Fruit fly (Drosophila melanogaster) whole organism, adult: ENCODE measurements around the gene nAChRbeta1.

Source experiments
- CG11617 ChIP-seq: fragments of 200-800 bp; sonication (Bioruptor generic); optimal IDR thresholded peaks from 2 replicates; lab custom pipeline; 2017; ENCODE audit warnings: mild to moderate bottlenecking, missing biosample characterization, missing genetic modification reagents, missing genetic modification characterization
- CG12768 ChIP-seq: fragments of 200-800 bp; sonication (Bioruptor generic); optimal IDR thresholded peaks from 2 replicates; lab custom pipeline; 2017; ENCODE audit warnings: missing biosample characterization, missing genetic modification characterization, mild to moderate bottlenecking, moderate library complexity, missing genetic modification reagents
- CG14711 ChIP-seq: fragments of 200-800 bp; sonication (Bioruptor generic); optimal IDR thresholded peaks from 2 replicates; lab custom pipeline; 2018; ENCODE audit warnings: missing biosample characterization, mild to moderate bottlenecking, missing genetic modification characterization, moderate library complexity
- CG1620 ChIP-seq: fragments of 200-800 bp; sonication (Bioruptor generic); optimal IDR thresholded peaks from 2 replicates; lab custom pipeline; 2016; ENCODE audit warnings: missing biosample characterization, missing genetic modification characterization
- CG33017 ChIP-seq: fragments of 200-800 bp; sonication (Bioruptor generic); optimal IDR thresholded peaks from 2 replicates; lab custom pipeline; 2018; ENCODE audit warnings: missing biosample characterization, mild to moderate bottlenecking, missing genetic modification characterization, moderate library complexity
- CG5204 ChIP-seq: fragments of 200-800 bp; sonication (Bioruptor generic); optimal IDR thresholded peaks from 2 replicates; lab custom pipeline; 2016; ENCODE audit warnings: missing biosample characterization, missing genetic modification characterization
- CG7101 ChIP-seq: fragments of 200-800 bp; sonication (Bioruptor generic); optimal IDR thresholded peaks from 2 replicates; lab custom pipeline; 2018; ENCODE audit warnings: missing biosample characterization, mild to moderate bottlenecking, missing genetic modification characterization, moderate library complexity
- Clk ChIP-seq: fragments of 200-800 bp; sonication (Bioruptor generic); optimal IDR thresholded peaks from 2 replicates; lab custom pipeline; 2017; ENCODE audit warnings: missing biosample characterization, missing genetic modification characterization
- Crg-1 ChIP-seq: fragments of 200-800 bp; sonication (Bioruptor generic); optimal IDR thresholded peaks from 2 replicates; lab custom pipeline; 2016; ENCODE audit warnings: missing biosample characterization, missing genetic modification characterization
- Hr96 ChIP-seq: fragments of 200-800 bp; sonication (Bioruptor generic); optimal IDR thresholded peaks from 2 replicates; lab custom pipeline; 2016; ENCODE audit warnings: missing biosample characterization, missing genetic modification characterization
- Mnt ChIP-seq: fragments of 200-800 bp; sonication (Bioruptor generic); optimal IDR thresholded peaks from 2 replicates; lab custom pipeline; 2016; ENCODE audit warnings: missing biosample characterization, mild to moderate bottlenecking, missing genetic modification characterization
- bab1 ChIP-seq: fragments of 200-800 bp; sonication (Bioruptor generic); optimal IDR thresholded peaks from 3 replicates; lab custom pipeline; 2019; ENCODE audit warnings: missing biosample characterization, mild to moderate bottlenecking, missing genetic modification characterization, moderate library complexity
- cic ChIP-seq: fragments of 200-800 bp; sonication (Bioruptor generic); optimal IDR thresholded peaks from 2 replicates; lab custom pipeline; 2017; ENCODE audit warnings: missing biosample characterization, mild to moderate bottlenecking, missing genetic modification characterization, moderate library complexity
- cnc ChIP-seq, 2 experiments: fragments of >200 bp; optimal IDR thresholded peaks; 2 replicates each; lab custom pipeline; 2017
- kay ChIP-seq: fragments of 200-800 bp; sonication (Bioruptor generic); peaks from one replicate; lab custom pipeline; 2016; ENCODE audit warnings: missing biosample characterization, missing genetic modification characterization, borderline replicate concordance
- ovo ChIP-seq: fragments of 200-800 bp; sonication (Bioruptor generic); optimal IDR thresholded peaks from 2 replicates; lab custom pipeline; 2016; ENCODE audit warnings: missing biosample characterization, missing genetic modification characterization
- pad ChIP-seq: fragments of 200-800 bp; sonication (Bioruptor generic); optimal IDR thresholded peaks from 3 replicates; lab custom pipeline; 2017; ENCODE audit warnings: missing biosample characterization, missing genetic modification characterization, mild to moderate bottlenecking, moderate library complexity, missing genetic modification reagents
- tj ChIP-seq: fragments of 200-800 bp; sonication (Bioruptor generic); optimal IDR thresholded peaks from 3 replicates; lab custom pipeline; 2017; ENCODE audit warnings: missing biosample characterization, mild to moderate bottlenecking, missing genetic modification characterization, moderate library complexity
- toe ChIP-seq: fragments of 200-800 bp; sonication (Bioruptor generic); optimal IDR thresholded peaks from 2 replicates; lab custom pipeline; 2016; ENCODE audit warnings: missing biosample characterization, missing genetic modification characterization

nAChRbeta1 gene

dm6 chr3L:4482509-4482908 lies 53.4 kb downstream of the nAChRbeta1 start, which contains the start of gene CG11350:
Gene CG11350, plus strand, starts transcription at chr3L:4482809.
- TF ChIP-seq CG7101 (tag; lab: Kevin White, UChicago): no peak
- TF ChIP-seq CG12768 (GFP tag; lab: Kevin White, UChicago): no peak
- no peak for TF ChIP-seq Hr96
- no peak for TF ChIP-seq CG14711 (tag; lab: Kevin White, UChicago)
- no peak for TF ChIP-seq Mnt (GFP tag; lab: Kevin White, UChicago)
- TF ChIP-seq pad: no peak
- TF ChIP-seq ovo (GFP tag; lab: Kevin White, UChicago): no peak
- no peak for TF ChIP-seq Crg-1 (GFP tag; lab: Kevin White, UChicago)
- no peak for TF ChIP-seq CG11617 (GFP tag; lab: Kevin White, UChicago)
- TF ChIP-seq tj (GFP tag; lab: Kevin White, UChicago): no peak
- no peak for TF ChIP-seq cnc (optimal IDR thresholded peaks at IDR 0.05; lab: Kevin White, UChicago)

- no peak for TF ChIP-seq Crg-1 (GFP tag; lab: Kevin White, UChicago)
- TF ChIP-seq Clk (GFP tag; lab: Kevin White, UChicago): no peak
- no peak for TF ChIP-seq cnc (optimal IDR thresholded peaks at IDR 0.05; lab: Kevin White, UChicago)
- no peak for TF ChIP-seq CG11617 (GFP tag; lab: Kevin White, UChicago)
- TF ChIP-seq tj (GFP tag; lab: Kevin White, UChicago): no peak
- TF ChIP-seq CG12768 (GFP tag; lab: Kevin White, UChicago): no peak
- TF ChIP-seq bab1 (GFP tag; lab: Kevin White, UChicago): no peak
- no peak for TF ChIP-seq toe (GFP tag; lab: Kevin White, UChicago)
- no peak for TF ChIP-seq CG5204 (GFP tag; lab: Kevin White, UChicago)
- TF ChIP-seq Hr96: no peak
- TF ChIP-seq kay (GFP tag; lab: Kevin White, UChicago): no peak
- TF ChIP-seq Mnt (GFP tag; lab: Kevin White, UChicago): no peak
- no peak for TF ChIP-seq CG14711 (tag; lab: Kevin White, UChicago)
- TF ChIP-seq pad: no peak
- no peak for TF ChIP-seq CG33017
- TF ChIP-seq CG7101 (tag; lab: Kevin White, UChicago): no peak
- no peak for TF ChIP-seq CG1620 (GFP tag; lab: Kevin White, UChicago)
- TF ChIP-seq ovo (GFP tag; lab: Kevin White, UChicago): no peak
- TF ChIP-seq cic (GFP tag; lab: Kevin White, UChicago): no peak
Observed at dm6 chr3L:4484623-4485022, 55.5 kb downstream of the nAChRbeta1 start.
